Worm (Caenorhabditis elegans): Measurements from ENCODE around the gene F20D12.7.

Gene F20D12.7

DNA sequence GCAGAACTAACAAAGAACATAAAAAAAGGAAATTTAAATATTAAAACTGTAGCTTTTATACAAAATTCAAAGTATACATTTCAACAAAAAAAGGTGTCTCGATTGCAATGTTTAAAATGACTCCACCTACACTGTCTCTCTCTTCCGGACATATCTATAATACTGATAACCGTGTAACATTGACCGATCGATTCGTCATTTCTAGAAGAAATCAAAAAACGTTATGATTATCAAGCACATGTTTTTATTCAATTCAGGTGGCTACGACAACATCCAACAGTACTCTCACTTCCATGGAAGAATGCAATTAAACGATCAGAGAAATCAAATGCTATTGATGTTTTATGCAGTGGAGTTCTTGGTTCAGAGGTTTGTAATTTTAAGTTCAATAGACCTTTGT, 40.2 kb downstream of the F20D12.7 start:
- peak; percentile 89 for TF ChIP-seq fos-1 (tag; optimal IDR thresholded peaks at IDR 0.05)
- no peak for TF ChIP-seq aly-2 (tag; optimal IDR thresholded peaks at IDR 0.05)
- TF ChIP-seq ztf-11 (tag; optimal IDR thresholded peaks at IDR 0.05) = no peak
- no peak for TF ChIP-seq ceh-16 (tag; optimal IDR thresholded peaks at IDR 0.05)
- peak; percentile 38 for TF ChIP-seq crh-2 (tag; optimal IDR thresholded peaks at IDR 0.05)

DNA sequence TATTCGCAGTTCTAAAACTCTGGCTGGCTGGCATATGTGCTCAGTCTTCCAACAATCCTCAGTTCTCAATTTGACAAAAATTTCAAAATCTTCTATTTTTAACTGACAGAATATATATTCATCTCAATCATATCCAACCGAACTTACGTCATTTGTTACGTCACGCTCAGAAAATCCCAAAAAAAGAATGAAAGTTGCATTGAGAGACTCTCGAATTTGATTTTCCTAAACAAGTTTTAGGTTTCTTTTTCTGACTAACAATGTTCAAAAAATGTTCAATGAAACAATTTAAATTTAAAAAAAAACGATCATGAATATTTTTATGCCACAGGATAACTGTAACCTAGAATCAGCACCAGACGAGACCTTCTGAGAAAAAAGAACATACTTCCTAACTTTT, 40.8 kb downstream of the F20D12.7 start:
- TF ChIP-seq sem-4 (tag; optimal IDR thresholded peaks at IDR 0.05) (no peak), ceh-82 (tag; optimal IDR thresholded peaks at IDR 0.05) (no peak), gmeb-1 (tag; optimal IDR thresholded peaks at IDR 0.05) (no peak), unc-55 (GFP tag; optimal IDR thresholded peaks at IDR 0.05) (no peak), ztf-1 (GFP tag; conservative IDR thresholded peaks at IDR 0.05) (no peak), skn-1 (tag; optimal IDR thresholded peaks at IDR 0.05) (no peak), lin-13 (GFP tag; optimal IDR thresholded peaks at IDR 0.05) (no peak), unc-62 (GFP tag; optimal IDR thresholded peaks at IDR 0.05) (no peak), ama-1 (optimal IDR thresholded peaks at IDR 0.05) (no peak), elt-1 (tag; optimal IDR thresholded peaks at IDR 0.05) (no peak), nhr-77 (tag; optimal IDR thresholded peaks at IDR 0.05) (no peak), ZK546.5 (tag; optimal IDR thresholded peaks at IDR 0.05) (no peak), zag-1 (tag; optimal IDR thresholded peaks at IDR 0.05) (no peak), nhr-21 (tag; optimal IDR thresholded peaks at IDR 0.05) (no peak), ztf-11 (tag; optimal IDR thresholded peaks at IDR 0.05) (no peak), sma-3 (GFP tag; optimal IDR thresholded peaks at IDR 0.05) (no peak), F13H6.1 (tag; optimal IDR thresholded peaks at IDR 0.05) (no peak)

DNA sequence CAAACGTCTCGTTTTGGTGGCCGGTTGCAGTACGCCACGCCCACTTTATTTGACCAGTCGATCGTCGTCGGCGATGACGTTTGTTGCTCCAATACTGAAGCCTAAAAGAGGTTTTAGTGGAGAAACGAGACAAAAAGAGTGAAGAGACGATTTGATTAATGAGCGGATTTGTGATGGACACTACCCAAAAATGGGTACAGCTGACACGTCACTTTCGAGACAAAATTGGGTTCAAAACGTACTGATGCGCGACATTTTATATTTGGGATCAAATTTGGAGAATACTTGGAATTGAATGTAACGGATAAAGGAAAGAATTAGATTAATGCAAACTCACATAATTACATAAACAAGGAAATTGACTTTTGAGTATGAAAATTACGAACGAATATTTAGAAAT, 41.3 kb downstream of the F20D12.7 start, which contains the start of gene ilys-4:
TSS of gene ilys-4 (minus strand) at position 101 of the 400 bp plus-strand sequence.
- TF ChIP-seq Y55F3AM.14 (GFP tag; optimal IDR thresholded peaks at IDR 0.05) (no peak), dmd-4 (tag; optimal IDR thresholded peaks at IDR 0.05) (no peak), unc-39 (tag; optimal IDR thresholded peaks at IDR 0.05) (no peak), nhr-23 (tag; optimal IDR thresholded peaks at IDR 0.05) (no peak), elt-3 (tag; optimal IDR thresholded peaks at IDR 0.05) (no peak), crh-2 (tag; optimal IDR thresholded peaks at IDR 0.05) (peak; percentile 18), F13H6.1 (tag; optimal IDR thresholded peaks at IDR 0.05) (no peak), unc-55 (GFP tag; optimal IDR thresholded peaks at IDR 0.05) (peak; percentile 37), lin-39 (tag; optimal IDR thresholded peaks at IDR 0.05) (no peak), elt-1 (tag; optimal IDR thresholded peaks at IDR 0.05) (no peak), alr-1 (tag; optimal IDR thresholded peaks at IDR 0.05) (no peak), lsy-2 (tag; optimal IDR thresholded peaks at IDR 0.05) (peak in 1 of 2 experiments; percentile 5), mab-5 (tag; optimal IDR thresholded peaks at IDR 0.05) (peak; percentile 11), nhr-77 (tag; optimal IDR thresholded peaks at IDR 0.05) (no peak)

All from whole organism, L2 larva.